Fruit fly (Drosophila melanogaster): ENCODE measurements around the gene CG32152.

CG32152 gene

dm6 chr3L:16149418-16150160 lies 5.8 kb upstream of the CG32152 start (continued):
- TF ChIP-seq oc (tag; optimal IDR thresholded peaks at IDR 0.05) (no peak), Kr (GFP tag; optimal IDR thresholded peaks at IDR 0.05) (no peak), caup (GFP tag; optimal IDR thresholded peaks at IDR 0.05; ENCODE audit: severe bottlenecking) (peak; percentile 11), bab2 (GFP tag; optimal IDR thresholded peaks at IDR 0.05) (no peak), BtbVII (GFP tag; optimal IDR thresholded peaks at IDR 0.05) (peak; percentile 24), Deaf1 (tag; optimal IDR thresholded peaks at IDR 0.05) (peak; percentile 50), bcd (GFP tag; optimal IDR thresholded peaks at IDR 0.05) (peak; percentile 29), Hmr (GFP tag; optimal IDR thresholded peaks at IDR 0.05) (peak; percentile 33), CG10209 (GFP tag; optimal IDR thresholded peaks at IDR 0.05) (peak; percentile 21), CG15696 (tag; optimal IDR thresholded peaks at IDR 0.05) (no peak), CG9727 (GFP tag; optimal IDR thresholded peaks at IDR 0.05) (peak; percentile 29), Six4 (GFP tag; optimal IDR thresholded peaks at IDR 0.05) (no peak), Camta (GFP tag; optimal IDR thresholded peaks at IDR 0.05) (no peak), Oaz (GFP tag; IDR thresholded peaks at IDR 0.05) (no peak), ase (GFP tag; IDR thresholded peaks at IDR 0.05) (no peak), HLHmδ (GFP tag; optimal IDR thresholded peaks at IDR 0.05) (no peak), chn (GFP tag; optimal IDR thresholded peaks at IDR 0.05) (no peak), Bteb2 (GFP tag; optimal IDR thresholded peaks at IDR 0.05) (peak; percentile 16), zf30C (GFP tag; optimal IDR thresholded peaks at IDR 0.05) (no peak), CG1792 (GFP tag; optimal IDR thresholded peaks at IDR 0.05) (no peak), dan (GFP tag; IDR thresholded peaks at IDR 0.05) (no peak), CG7963 (GFP tag; IDR thresholded peaks at IDR 0.05; ENCODE audit: partially characterized antibody) (no peak), gfzf (GFP tag; optimal IDR thresholded peaks at IDR 0.05) (no peak), Asciz (GFP tag; optimal IDR thresholded peaks at IDR 0.05) (no peak), PHDP (tag; optimal IDR thresholded peaks at IDR 0.05) (peak; percentile 17), inv (GFP tag; IDR thresholded peaks at IDR 0.05; ENCODE audit: partially characterized antibody) (no peak), bigmax (GFP tag; optimal IDR thresholded peaks at IDR 0.05) (no peak), Atf-2 (GFP tag; optimal IDR thresholded peaks at IDR 0.05) (peak; percentile 22), ttk (GFP tag; IDR thresholded peaks at IDR 0.05) (no peak), Jarid2 (GFP tag; optimal IDR thresholded peaks at IDR 0.05) (no peak), CG10267 (tag; optimal IDR thresholded peaks at IDR 0.05) (no peak), peb (GFP tag; IDR thresholded peaks at IDR 0.05) (no peak), Hand (GFP tag; optimal IDR thresholded peaks at IDR 0.05) (no peak), CG11504 (tag; optimal IDR thresholded peaks at IDR 0.05) (peak; percentile 44), CG16813 (GFP tag; IDR thresholded peaks at IDR 0.05; ENCODE audit: partially characterized antibody) (no peak), ab (GFP tag; optimal IDR thresholded peaks at IDR 0.05) (no peak), Lhr (GFP tag; optimal IDR thresholded peaks at IDR 0.05) (no peak), E2f2 (GFP tag; IDR thresholded peaks at IDR 0.05) (0 out of 2 replicates have a peak, but pooled peaks have one; percentile 21), cato (GFP tag; optimal IDR thresholded peaks at IDR 0.05; ENCODE audit: borderline replicate concordance) (no peak), cwo (GFP tag; optimal IDR thresholded peaks at IDR 0.05) (peak; percentile 74), CG12942 (GFP tag; optimal IDR thresholded peaks at IDR 0.05) (no peak), CG13296 (GFP tag; optimal IDR thresholded peaks at IDR 0.05) (no peak), jigr1 (GFP tag; IDR thresholded peaks at IDR 0.05) (no peak), wdn (GFP tag; IDR thresholded peaks at IDR 0.05) (no peak), gsb (GFP tag; IDR thresholded peaks at IDR 0.05) (0 out of 2 replicates have a peak, but pooled peaks have one; percentile 11), CG7839 (tag; optimal IDR thresholded peaks at IDR 0.05) (peak; percentile 70), onecut (GFP tag; IDR thresholded peaks at IDR 0.05) (no peak), psq (GFP tag; optimal IDR thresholded peaks at IDR 0.05) (no peak), danr (GFP tag; IDR thresholded peaks at IDR 0.05) (no peak)
